Worm (Caenorhabditis elegans) whole organism, young adult: ENCODE measurements around the gene trmt-10C.2.

Experiments
- ccch-3 ChIP-seq: fragments of 200-800 bp; sonication (Bioruptor generic); optimal IDR thresholded peaks from 2 replicates; lab custom pipeline; 2018; ENCODE audit warnings: mild to moderate bottlenecking, missing genetic modification characterization, missing compliant biosample characterization
- chd-7 ChIP-seq: sonication (generic microtip); optimal IDR thresholded peaks from 2 replicates; lab custom pipeline; 2016; ENCODE audit warnings: mild to moderate bottlenecking, missing genetic modification characterization, moderate library complexity, missing compliant biosample characterization
- dpff-1 ChIP-seq: sonication (generic microtip); optimal IDR thresholded peaks from 2 replicates; lab custom pipeline; 2017; ENCODE audit warnings: mild to moderate bottlenecking, missing genetic modification characterization, missing compliant biosample characterization
- him-1 ChIP-seq: sonication (generic microtip); optimal IDR thresholded peaks from 2 replicates; lab custom pipeline; 2016; ENCODE audit warnings: missing genotype, missing genetic modification reagents, missing genetic modification characterization, missing compliant biosample characterization
- hrde-1 ChIP-seq: sonication (generic microtip); optimal IDR thresholded peaks from 2 replicates; lab custom pipeline; 2016; ENCODE audit warnings: missing genetic modification characterization, mild to moderate bottlenecking, missing compliant biosample characterization, moderate library complexity, missing genotype, missing genetic modification reagents, borderline replicate concordance
- lag-1 ChIP-seq: fragments of 200-800 bp; sonication (Bioruptor generic); IDR thresholded peaks from 2 replicates; pipeline ENCODE4 v1.3.6; 2022; ENCODE audit warnings: missing genetic modification reagents, missing genetic modification characterization, missing compliant biosample characterization
- mel-28 ChIP-seq: sonication (generic microtip); optimal IDR thresholded peaks from 2 replicates; lab custom pipeline; 2016; ENCODE audit warnings: borderline replicate concordance, mild to moderate bottlenecking, missing genetic modification characterization, missing compliant biosample characterization
- pha-4 ChIP-seq: fragments of 150-350 bp; sonication (generic microtip); optimal IDR thresholded peaks from 2 replicates; lab custom pipeline; 2014; ENCODE audit warnings: missing biosample characterization, missing genetic modification reagents, missing genetic modification characterization
- snpc-1.1 ChIP-seq: sonication (generic microtip); optimal IDR thresholded peaks from 2 replicates; lab custom pipeline; 2017; ENCODE audit warnings: missing genetic modification characterization, mild to moderate bottlenecking, missing compliant biosample characterization, antibody characterized with exemption, moderate library complexity, missing genotype, missing genetic modification reagents; ENCODE audit not compliant: insufficient read depth
- ztf-25 ChIP-seq: fragments of 200-800 bp; sonication (Bioruptor generic); IDR thresholded peaks from 2 replicates; pipeline ENCODE4 v1.3.6; 2022; ENCODE audit warnings: missing genetic modification reagents, missing genetic modification characterization, missing compliant biosample characterization

DNA sequence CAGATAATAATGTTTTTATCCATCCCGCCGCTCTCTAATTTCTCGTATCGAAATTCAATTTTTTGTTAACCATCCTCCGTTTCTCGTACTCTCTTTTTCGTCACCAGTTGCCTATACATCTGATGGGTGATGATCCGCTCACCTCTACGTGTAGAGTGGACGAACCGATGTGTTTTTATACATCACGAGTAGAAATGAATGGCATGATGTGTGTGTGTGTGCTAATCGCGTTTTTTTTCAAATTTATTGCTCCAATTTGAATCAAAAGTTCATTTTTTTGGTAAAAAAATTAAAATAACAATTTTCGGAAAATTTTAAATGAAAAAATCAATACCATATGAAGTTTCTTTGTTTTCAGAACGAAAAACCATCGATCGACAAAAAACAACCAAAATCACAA lies 9.9 kb downstream of the trmt-10C.2 start:
- TF ChIP-seq lag-1 (GFP tag; lab: Robert Waterston, UW) (no peak), him-1 (tag; lab: Kevin White, UChicago) (no peak), hrde-1 (tag; lab: Kevin White, UChicago) (no peak), ztf-25 (GFP tag; lab: Robert Waterston, UW) (no peak), chd-7 (tag; lab: Kevin White, UChicago) (no peak), dpff-1 (tag; lab: Kevin White, UChicago) (no peak), snpc-1.1 (tag; lab: Kevin White, UChicago) (no peak), mel-28 (no peak), pha-4 (tag; lab: Kevin White, UChicago) (no peak), ccch-3 (GFP tag; lab: Kevin White, UChicago) (no peak)
